Worm (Caenorhabditis elegans): ENCODE results near the gene F02E11.2.

The F02E11.2 gene

DNA sequence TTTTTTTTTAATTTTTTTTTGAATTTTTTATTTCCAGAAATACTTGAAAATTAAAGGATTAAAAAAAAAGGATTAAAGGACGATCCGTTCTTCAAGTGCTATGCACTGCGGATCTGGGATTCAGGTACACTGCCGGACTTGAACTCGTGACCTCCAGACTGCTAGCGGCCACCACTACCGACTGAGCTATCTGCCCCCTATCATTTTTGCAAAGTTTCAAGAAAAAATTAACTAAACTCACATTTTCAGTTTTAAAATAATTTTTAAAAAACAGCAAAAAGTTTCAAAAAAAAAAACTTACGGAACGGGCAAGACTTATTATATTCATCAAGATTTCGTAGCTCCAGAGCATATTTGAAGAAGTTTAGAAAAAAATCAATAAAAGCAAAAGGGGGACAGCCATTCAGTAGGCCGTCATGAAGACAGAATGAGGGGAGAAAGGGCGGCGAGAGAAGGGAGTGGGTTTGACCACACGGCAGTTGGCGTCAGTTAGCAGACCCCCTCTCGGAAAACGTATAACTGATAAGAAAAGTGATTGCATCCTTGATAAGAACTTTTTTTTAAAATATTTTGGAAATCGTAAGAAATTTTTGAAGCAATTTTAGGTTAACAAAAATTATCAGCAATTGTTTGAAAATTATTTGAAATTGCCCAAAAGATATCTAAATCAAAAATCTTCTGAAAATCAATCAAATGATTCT is 48.5 kb downstream of the F02E11.2 start:
- TF ChIP-seq ztf-29 (GFP tag; IDR thresholded peaks at IDR 0.05) (no peak), T22C8.4 (GFP tag; IDR thresholded peaks at IDR 0.05) (peak; percentile 48)

ce11 chrII:3313442-3313841 is 50.8 kb downstream of the F02E11.2 start, which contains the start of gene F39E9.6:
TSS of gene F39E9.6 (minus strand) at chrII:3313542.
- TF ChIP-seq klf-2 (GFP tag; conservative IDR thresholded peaks at IDR 0.05) (no peak), ztf-23 (GFP tag; IDR thresholded peaks at IDR 0.05) (no peak), tab-1 (GFP tag; IDR thresholded peaks at IDR 0.05) (no peak)
